Worm (Caenorhabditis elegans): Measurements from ENCODE around the gene Y77E11A.8.

Gene Y77E11A.8

ce11 chrIV:1454194-1454593 lies 29.3 kb upstream of the Y77E11A.8 start (continued):
- TF ChIP-seq rbr-2 (tag; optimal IDR thresholded peaks at IDR 0.05) (peak; percentile 33), Y105C5A.15 (GFP tag; IDR thresholded peaks at IDR 0.05) (no peak), ZK337.2 (GFP tag; IDR thresholded peaks at IDR 0.05) (no peak), lim-7 (GFP tag; IDR thresholded peaks at IDR 0.05) (no peak), fkh-10 (GFP tag; optimal IDR thresholded peaks at IDR 0.05) (no peak), lin-1 (GFP tag; IDR thresholded peaks at IDR 0.05) (peak; percentile 28; the same call in 1 of the 2 replicates), jun-1 (tag; optimal IDR thresholded peaks at IDR 0.05) (no peak), madf-5 (GFP tag; IDR thresholded peaks at IDR 0.05) (no peak), spr-3 (GFP tag; optimal IDR thresholded peaks at IDR 0.05) (no peak), skn-1 (tag; optimal IDR thresholded peaks at IDR 0.05) (no peak), unc-39 (tag; optimal IDR thresholded peaks at IDR 0.05) (no peak), D1046.2 (GFP tag; IDR thresholded peaks at IDR 0.05) (no peak), zip-2 (tag; optimal IDR thresholded peaks at IDR 0.05) (no peak), snpc-4 (tag; optimal IDR thresholded peaks at IDR 0.05) (no peak), zfp-2 (tag; optimal IDR thresholded peaks at IDR 0.05) (no peak), fos-1 (tag; optimal IDR thresholded peaks at IDR 0.05) (no peak), ceh-62 (tag; optimal IDR thresholded peaks at IDR 0.05) (no peak), pha-4 (GFP tag; IDR thresholded peaks at IDR 0.05) (no peak), pha-4 (tag; optimal IDR thresholded peaks at IDR 0.05) (no peak), mxl-2 (GFP tag; conservative IDR thresholded peaks at IDR 0.05) (peak; percentile 97), lin-38 (GFP tag; IDR thresholded peaks at IDR 0.05) (peak; percentile 31; the same call in 1 of the 2 replicates), daf-12 (tag; optimal IDR thresholded peaks at IDR 0.05) (no peak), php-3 (GFP tag; IDR thresholded peaks at IDR 0.05) (peak; percentile 85), lir-3 (tag; optimal IDR thresholded peaks at IDR 0.05) (no peak), T20F7.1 (GFP tag; optimal IDR thresholded peaks at IDR 0.05) (peak; percentile 64), egl-43 (GFP tag; IDR thresholded peaks at IDR 0.05) (no peak), Y48G9A.11 (GFP tag; IDR thresholded peaks at IDR 0.05) (no peak), unc-130 (GFP tag; optimal IDR thresholded peaks at IDR 0.05) (no peak), ceh-32 (tag; optimal IDR thresholded peaks at IDR 0.05; ENCODE audit: poor library complexity) (no peak), mdl-1 (tag; optimal IDR thresholded peaks at IDR 0.05) (peak in 1 of 2 experiments; percentile 74), dmd-8 (GFP tag; IDR thresholded peaks at IDR 0.05) (no peak), tag-97 (GFP tag; IDR thresholded peaks at IDR 0.05) (no peak), saeg-2 (GFP tag; IDR thresholded peaks at IDR 0.05) (no peak), gei-8 (GFP tag; optimal IDR thresholded peaks at IDR 0.05) (no peak), nhr-111 (GFP tag; optimal IDR thresholded peaks at IDR 0.05) (no peak), nhr-42 (GFP tag; IDR thresholded peaks at IDR 0.05) (no peak), nhr-6 (tag; optimal IDR thresholded peaks at IDR 0.05) (peak; percentile 28), T26A8.4 (GFP tag; IDR thresholded peaks at IDR 0.05) (no peak), ama-1 (optimal IDR thresholded peaks at IDR 0.05) (no peak), hlh-30 (tag; optimal IDR thresholded peaks at IDR 0.05; ENCODE audit: insufficient read depth) (peak; percentile 86), R02D3.7 (tag; optimal IDR thresholded peaks at IDR 0.05) (no peak), mep-1 (tag; optimal IDR thresholded peaks at IDR 0.05) (peak; percentile 56), mes-2 (tag; optimal IDR thresholded peaks at IDR 0.05; ENCODE audit: poor library complexity, severe bottlenecking) (peak; percentile 60), dpl-1 (GFP tag; optimal IDR thresholded peaks at IDR 0.05) (no peak), mdt-29 (GFP tag; IDR thresholded peaks at IDR 0.05) (no peak), nhr-41 (GFP tag; IDR thresholded peaks at IDR 0.05) (no peak), dve-1 (tag; optimal IDR thresholded peaks at IDR 0.05; ENCODE audit: insufficient read depth) (peak; percentile 92), nhr-28 (tag; optimal IDR thresholded peaks at IDR 0.05) (peak; percentile 98), ztf-11 (tag; optimal IDR thresholded peaks at IDR 0.05) (no peak), F44E2.7 (GFP tag; IDR thresholded peaks at IDR 0.05) (no peak), unc-62 (GFP tag; optimal IDR thresholded peaks at IDR 0.05 in 1 of 2) (peak in 1 of 2 experiments; percentile 99), unc-62 (tag; optimal IDR thresholded peaks at IDR 0.05) (no peak), ceh-44 (GFP tag; IDR thresholded peaks at IDR 0.05) (no peak)

Data from whole organism, L4 larva.